Fruit fly (Drosophila melanogaster): ENCODE measurements around the gene CG34428.

The CG34428 gene

dm6 chr3L:13087189-13087588 is 25.6 kb downstream of the CG34428 start, which contains the start of gene CG17300:
Gene CG17300, minus strand, starts transcription at chr3L:13087289.
- TF ChIP-seq lov (optimal IDR thresholded peaks at IDR 0.05) (no peak), lov (GFP tag; IDR thresholded peaks at IDR 0.05) (no peak), crc (GFP tag; optimal IDR thresholded peaks at IDR 0.05) (no peak), CG4854 (GFP tag; optimal IDR thresholded peaks at IDR 0.05) (no peak), Bdp1 (GFP tag; optimal IDR thresholded peaks at IDR 0.05) (no peak)

- TF ChIP-seq NK7.1 (GFP tag; optimal IDR thresholded peaks at IDR 0.05), result no peak
- TF ChIP-seq da (GFP tag; optimal IDR thresholded peaks at IDR 0.05), result no peak
- no peak for TF ChIP-seq CG12744 (GFP tag; optimal IDR thresholded peaks at IDR 0.05)
- TF ChIP-seq Atf3 (GFP tag; optimal IDR thresholded peaks at IDR 0.05), result no peak
- TF ChIP-seq seq (GFP tag; IDR thresholded peaks at IDR 0.05), result no peak
- TF ChIP-seq pum (GFP tag; optimal IDR thresholded peaks at IDR 0.05), result no peak
- TF ChIP-seq lmd (GFP tag; IDR thresholded peaks at IDR 0.05), result no peak
- no peak for TF ChIP-seq chm (GFP tag; IDR thresholded peaks at IDR 0.05)
- TF ChIP-seq CG14050 (GFP tag; IDR thresholded peaks at IDR 0.05), result no peak
- no peak for TF ChIP-seq mirr (GFP tag; optimal IDR thresholded peaks at IDR 0.05)
- TF ChIP-seq maf-S (GFP tag; optimal IDR thresholded peaks at IDR 0.05), result no peak
- TF ChIP-seq CG34376 (GFP tag; optimal IDR thresholded peaks at IDR 0.05), result no peak
- TF ChIP-seq E2f2 (GFP tag; IDR thresholded peaks at IDR 0.05), result no peak
- TF ChIP-seq z (GFP tag; IDR thresholded peaks at IDR 0.05), result no peak
- no peak for TF ChIP-seq Sry-δ (GFP tag; optimal IDR thresholded peaks at IDR 0.05)
- TF ChIP-seq CG18764 (GFP tag; optimal IDR thresholded peaks at IDR 0.05), result no peak
- no peak for TF ChIP-seq HLHmδ (GFP tag; optimal IDR thresholded peaks at IDR 0.05)
Measured at dm6 chr3L:13089869-13090268, 28.3 kb downstream of the CG34428 start, which contains the start of gene CG11251. Gene CG11251, minus strand, starts transcription at chr3L:13089969.

- TF ChIP-seq CG31365 (tag; optimal IDR thresholded peaks at IDR 0.05) (no peak), CG7963 (GFP tag; IDR thresholded peaks at IDR 0.05; ENCODE audit: partially characterized antibody) (0 out of 3 replicates have a peak, but pooled peaks have one; percentile 33), dmrt11E (tag; optimal IDR thresholded peaks at IDR 0.05) (no peak), kni (GFP tag; optimal IDR thresholded peaks at IDR 0.05) (peak; percentile 13), lov (optimal IDR thresholded peaks at IDR 0.05) (no peak), lov (GFP tag; IDR thresholded peaks at IDR 0.05) (0 out of 3 replicates have a peak, but pooled peaks have one; percentile 24), CG17912 (GFP tag; optimal IDR thresholded peaks at IDR 0.05) (no peak), crol (GFP tag; IDR thresholded peaks at IDR 0.05) (peak; percentile 80), oc (tag; optimal IDR thresholded peaks at IDR 0.05) (peak; percentile 75)
Measured at dm6 chr3L:13099151-13099550, 37.6 kb downstream of the CG34428 start.

- TF ChIP-seq fd3F (GFP tag; optimal IDR thresholded peaks at IDR 0.05) (no peak), CG8944 (GFP tag; optimal IDR thresholded peaks at IDR 0.05) (no peak), pzg (GFP tag; optimal IDR thresholded peaks at IDR 0.05) (no peak), CG10366 (GFP tag; IDR thresholded peaks at IDR 0.05) (no peak)
Measured at dm6 chr3L:13100438-13100837, 38.9 kb downstream of the CG34428 start.

- peak in 1 of 3 experiments; percentile 67 for TF ChIP-seq Stat92E (GFP tag; optimal IDR thresholded peaks at IDR 0.05)
- TF ChIP-seq CG18262 (tag; optimal IDR thresholded peaks at IDR 0.05), result no peak
- no peak for TF ChIP-seq Nf-YA (GFP tag; IDR thresholded peaks at IDR 0.05)
- peak; percentile 27 for TF ChIP-seq ac (GFP tag; optimal IDR thresholded peaks at IDR 0.05)
- TF ChIP-seq grn (GFP tag; optimal IDR thresholded peaks at IDR 0.05), result peak; percentile 83
- no peak for TF ChIP-seq Lhr (GFP tag; optimal IDR thresholded peaks at IDR 0.05)
- TF ChIP-seq CG17361 (GFP tag; IDR thresholded peaks at IDR 0.05), result no peak
- TF ChIP-seq CG34224 (GFP tag; IDR thresholded peaks at IDR 0.05; ENCODE audit: partially characterized antibody), result no peak
- TF ChIP-seq Gug (GFP tag; IDR thresholded peaks at IDR 0.05), result no peak
- TF ChIP-seq Eip74EF (GFP tag; optimal IDR thresholded peaks at IDR 0.05), result no peak
- no peak for TF ChIP-seq CG16863 (GFP tag; optimal IDR thresholded peaks at IDR 0.05)
- TF ChIP-seq sisA (GFP tag; IDR thresholded peaks at IDR 0.05), result no peak
- TF ChIP-seq CG2199 (GFP tag; IDR thresholded peaks at IDR 0.05), result peak; percentile 85
- TF ChIP-seq Dbx (GFP tag; IDR thresholded peaks at IDR 0.05), result no peak
- peak; percentile 30 for TF ChIP-seq sens (GFP tag)
Measured at dm6 chr3L:13105863-13106262, 44.3 kb downstream of the CG34428 start.

Data from whole organism, embryonic.